Fruit fly (Drosophila melanogaster) whole organism, prepupa: ENCODE measurements around the gene cdi.
A peak's percentile ranks its signal among the peaks of the same experiment; 100 is the strongest.

Experiments
- Blimp-1 ChIP-seq: fragments of 200-800 bp; sonication (Bioruptor generic); optimal IDR thresholded peaks from 3 replicates; lab custom pipeline; 2017; ENCODE audit warnings: missing biosample characterization, missing genetic modification characterization, mild to moderate bottlenecking, moderate library complexity, missing genetic modification reagents
- CG10631 ChIP-seq: fragments of 200-800 bp; sonication (Bioruptor generic); optimal IDR thresholded peaks from 2 replicates; lab custom pipeline; 2016; ENCODE audit warnings: missing biosample characterization, missing genetic modification characterization
- CG10669 ChIP-seq: fragments of 200-800 bp; sonication (Bioruptor generic); optimal IDR thresholded peaks from 3 replicates; lab custom pipeline; 2018; ENCODE audit warnings: missing biosample characterization, mild to moderate bottlenecking, missing genetic modification characterization, moderate library complexity
- CG11762 ChIP-seq: fragments of 200-800 bp; sonication (Bioruptor generic); optimal IDR thresholded peaks from 3 replicates; lab custom pipeline; 2016; ENCODE audit warnings: missing biosample characterization, missing genetic modification characterization; ENCODE audit not compliant: insufficient read depth
- CG11902 ChIP-seq: fragments of 200-800 bp; sonication (Bioruptor generic); optimal IDR thresholded peaks from 3 replicates; lab custom pipeline; 2016; ENCODE audit warnings: missing biosample characterization, missing genetic modification characterization
- CG15336 ChIP-seq: fragments of 200-800 bp; sonication (Bioruptor generic); IDR thresholded peaks from 2 replicates; pipeline ENCODE4 v1.3.6; 2022; ENCODE audit warnings: missing biosample characterization, missing genetic modification characterization
- CG1621 ChIP-seq: fragments of 200-800 bp; sonication (Bioruptor generic); optimal IDR thresholded peaks from 3 replicates; lab custom pipeline; 2018; ENCODE audit warnings: missing biosample characterization, mild to moderate bottlenecking, missing genetic modification characterization
- CG16779 ChIP-seq: fragments of 200-800 bp; sonication (Bioruptor generic); optimal IDR thresholded peaks from 3 replicates; lab custom pipeline; 2017; ENCODE audit warnings: missing biosample characterization, mild to moderate bottlenecking, missing genetic modification characterization
- CG31627 ChIP-seq: fragments of 200-800 bp; sonication (Bioruptor generic); optimal IDR thresholded peaks from 3 replicates; lab custom pipeline; 2016; ENCODE audit warnings: missing biosample characterization, missing genetic modification characterization
- CG32006 ChIP-seq: fragments of 200-800 bp; sonication (Bioruptor generic); optimal IDR thresholded peaks from 3 replicates; lab custom pipeline; 2017; ENCODE audit warnings: missing biosample characterization, mild to moderate bottlenecking, missing genetic modification characterization
- CG34406 ChIP-seq: fragments of 200-800 bp; sonication (Bioruptor generic); optimal IDR thresholded peaks from 3 replicates; lab custom pipeline; 2016; ENCODE audit warnings: missing biosample characterization, missing genetic modification characterization
- CG3919 ChIP-seq: fragments of 200-800 bp; sonication (Bioruptor generic); optimal IDR thresholded peaks from 3 replicates; lab custom pipeline; 2016; ENCODE audit warnings: missing biosample characterization, missing genetic modification characterization
- CG4318 ChIP-seq: fragments of 200-800 bp; sonication (Bioruptor generic); optimal IDR thresholded peaks from 3 replicates; lab custom pipeline; 2017; ENCODE audit warnings: missing biosample characterization, mild to moderate bottlenecking, missing genetic modification characterization
- CG6163 ChIP-seq: fragments of 200-800 bp; sonication (Bioruptor generic); IDR thresholded peaks from 3 replicates; pipeline ENCODE4 v1.3.6; 2022; ENCODE audit warnings: missing biosample characterization, missing genetic modification characterization
- CG6276 ChIP-seq: fragments of 200-800 bp; sonication (Bioruptor generic); optimal IDR thresholded peaks from 2 replicates; lab custom pipeline; 2017; ENCODE audit warnings: missing biosample characterization, mild to moderate bottlenecking, missing genetic modification characterization
- CG6792 ChIP-seq: fragments of 200-800 bp; sonication (Bioruptor generic); optimal IDR thresholded peaks from 3 replicates; lab custom pipeline; 2016; ENCODE audit warnings: missing biosample characterization, missing genetic modification characterization
- CG6808 ChIP-seq: fragments of 200-800 bp; sonication (Bioruptor generic); optimal IDR thresholded peaks from 3 replicates; lab custom pipeline; 2017; ENCODE audit warnings: missing biosample characterization, missing genetic modification characterization, mild to moderate bottlenecking, moderate library complexity, missing genetic modification reagents
- CG6854 ChIP-seq: fragments of 200-800 bp; sonication (Bioruptor generic); optimal IDR thresholded peaks from 2 replicates; lab custom pipeline; 2017; ENCODE audit warnings: missing biosample characterization, mild to moderate bottlenecking, missing genetic modification characterization
- CG7368 ChIP-seq: fragments of 200-800 bp; sonication (Bioruptor generic); optimal IDR thresholded peaks from 3 replicates; lab custom pipeline; 2016; ENCODE audit warnings: missing biosample characterization, missing genetic modification characterization
- CG8119 ChIP-seq: fragments of 200-800 bp; sonication (Bioruptor generic); IDR thresholded peaks from 3 replicates; pipeline ENCODE4 v1.3.6; 2022; ENCODE audit warnings: missing biosample characterization, missing genetic modification characterization
- CG9139 ChIP-seq: fragments of 200-800 bp; sonication (Bioruptor generic); optimal IDR thresholded peaks from 3 replicates; lab custom pipeline; 2017; ENCODE audit warnings: missing biosample characterization, mild to moderate bottlenecking, missing genetic modification characterization
- Eip75B ChIP-seq: fragments of 200-800 bp; sonication (Bioruptor generic); optimal IDR thresholded peaks from 3 replicates; lab custom pipeline; 2016; ENCODE audit warnings: missing biosample characterization, missing genetic modification characterization
- Eip78C ChIP-seq: fragments of 200-800 bp; sonication (Bioruptor generic); peaks from one replicate; lab custom pipeline; 2016; ENCODE audit warnings: missing biosample characterization, missing genetic modification characterization
- Eip93F ChIP-seq: fragments of 200-800 bp; sonication (Bioruptor generic); optimal IDR thresholded peaks from 2 replicates; lab custom pipeline; 2016; ENCODE audit warnings: missing biosample characterization, mild to moderate bottlenecking, missing genetic modification characterization
- Ets21C ChIP-seq: fragments of 200-800 bp; sonication (Bioruptor generic); optimal IDR thresholded peaks from 3 replicates; lab custom pipeline; 2016; ENCODE audit warnings: missing biosample characterization, missing genetic modification characterization
- Ets96B ChIP-seq: fragments of 200-800 bp; optimal IDR thresholded peaks from 2 replicates; lab custom pipeline; 2019; ENCODE audit warnings: missing biosample characterization, mild to moderate bottlenecking, missing genetic modification characterization, moderate library complexity
- Gug ChIP-seq: fragments of 200-800 bp; sonication (Bioruptor generic); IDR thresholded peaks from 2 replicates; pipeline ENCODE4 v1.3.6; 2022; ENCODE audit warnings: missing biosample characterization, missing genetic modification characterization
- Hr38 ChIP-seq: sonication (Bioruptor generic); optimal IDR thresholded peaks from 2 replicates; lab custom pipeline; 2016; ENCODE audit warnings: missing biosample characterization, missing genetic modification characterization
- Hr39 ChIP-seq: fragments of 200-800 bp; sonication (Bioruptor generic); optimal IDR thresholded peaks from 2 replicates; lab custom pipeline; 2016; ENCODE audit warnings: missing biosample characterization, missing genetic modification characterization
- Hr4 ChIP-seq: fragments of 200-800 bp; sonication (Bioruptor generic); optimal IDR thresholded peaks from 3 replicates; lab custom pipeline; 2016; ENCODE audit warnings: missing biosample characterization, missing genetic modification characterization
- Lpt ChIP-seq: fragments of 200-800 bp; sonication (Bioruptor generic); optimal IDR thresholded peaks from 3 replicates; lab custom pipeline; 2016; ENCODE audit warnings: missing biosample characterization, missing genetic modification characterization
- Met ChIP-seq: fragments of 200-800 bp; sonication (Bioruptor generic); optimal IDR thresholded peaks from 3 replicates; lab custom pipeline; 2016; ENCODE audit warnings: missing biosample characterization, missing genetic modification characterization
- OdsH ChIP-seq: fragments of 200-800 bp; sonication (Bioruptor generic); optimal IDR thresholded peaks from 3 replicates; lab custom pipeline; 2016; ENCODE audit warnings: missing biosample characterization, missing genetic modification characterization
- Smox ChIP-seq: fragments of 200-800 bp; sonication (Bioruptor generic); optimal IDR thresholded peaks from 3 replicates; lab custom pipeline; 2016; ENCODE audit warnings: missing biosample characterization, missing genetic modification characterization
- Sox102F ChIP-seq: fragments of 200-800 bp; sonication (Bioruptor generic); optimal IDR thresholded peaks from 2 replicates; lab custom pipeline; 2016; ENCODE audit warnings: missing biosample characterization, mild to moderate bottlenecking, missing genetic modification characterization
- Sox14 ChIP-seq: fragments of 200-800 bp; sonication (Bioruptor generic); optimal IDR thresholded peaks from 3 replicates; lab custom pipeline; 2016; ENCODE audit warnings: missing biosample characterization, missing genetic modification characterization
- Sox15 ChIP-seq: fragments of 200-800 bp; sonication (Bioruptor generic); optimal IDR thresholded peaks from 3 replicates; lab custom pipeline; 2016; ENCODE audit warnings: missing biosample characterization, missing genetic modification characterization
- achi ChIP-seq: fragments of 200-800 bp; sonication (Bioruptor generic); optimal IDR thresholded peaks from 3 replicates; lab custom pipeline; 2016; ENCODE audit warnings: missing biosample characterization, missing genetic modification characterization
- dac ChIP-seq: fragments of 200-800 bp; sonication (Bioruptor generic); optimal IDR thresholded peaks from 2 replicates; lab custom pipeline; 2017; ENCODE audit warnings: missing biosample characterization, mild to moderate bottlenecking, missing genetic modification characterization
- dsx ChIP-seq: fragments of 200-800 bp; optimal IDR thresholded peaks from 3 replicates; lab custom pipeline; 2019; ENCODE audit warnings: missing biosample characterization, mild to moderate bottlenecking, missing genetic modification characterization, moderate library complexity; ENCODE audit not compliant: poor library complexity, severe bottlenecking
- esn ChIP-seq: fragments of 200-800 bp; sonication (Bioruptor generic); optimal IDR thresholded peaks from 2 replicates; lab custom pipeline; 2016; ENCODE audit warnings: missing biosample characterization, mild to moderate bottlenecking, missing genetic modification characterization, moderate library complexity
- fd85E ChIP-seq: fragments of 200-800 bp; sonication (Bioruptor generic); optimal IDR thresholded peaks from 3 replicates; lab custom pipeline; 2016; ENCODE audit warnings: missing biosample characterization, missing genetic modification characterization
- fkh ChIP-seq: fragments of 200-800 bp; sonication (Bioruptor generic); optimal IDR thresholded peaks from 3 replicates; lab custom pipeline; 2017; ENCODE audit warnings: missing biosample characterization, mild to moderate bottlenecking, missing genetic modification characterization, moderate library complexity
- lz ChIP-seq: fragments of 200-800 bp; sonication (Bioruptor generic); optimal IDR thresholded peaks from 3 replicates; lab custom pipeline; 2016; ENCODE audit warnings: missing biosample characterization, missing genetic modification characterization
- net ChIP-seq: fragments of 200-800 bp; sonication (Bioruptor generic); optimal IDR thresholded peaks from 3 replicates; lab custom pipeline; 2016; ENCODE audit warnings: missing biosample characterization, missing genetic modification characterization
- pdm3 ChIP-seq: fragments of 200-800 bp; sonication (Bioruptor generic); optimal IDR thresholded peaks from 3 replicates; lab custom pipeline; 2016; ENCODE audit warnings: missing biosample characterization, missing genetic modification characterization
- salr ChIP-seq, 2 experiments: fragments of 200-800 bp; sonication (Bioruptor generic); optimal IDR thresholded peaks; 3 replicates each; lab custom pipeline; 2016 to 2018; ENCODE audit warnings: missing biosample characterization in 2 of 2, missing genetic modification characterization in 2 of 2, mild to moderate bottlenecking in 1 of 2
- spab ChIP-seq: fragments of 200-800 bp; sonication (Bioruptor generic); optimal IDR thresholded peaks from 2 replicates; lab custom pipeline; 2017; ENCODE audit warnings: missing biosample characterization, mild to moderate bottlenecking, missing genetic modification characterization, missing genetic modification reagents
- ss ChIP-seq, 2 experiments: fragments of 200-800 bp; sonication (Bioruptor generic); optimal IDR thresholded peaks; 2 replicates in 1 of 2; 3 replicates in 1 of 2; lab custom pipeline; 2017 to 2018; ENCODE audit warnings: mild to moderate bottlenecking in 2 of 2, missing biosample characterization in 2 of 2, missing genetic modification characterization in 2 of 2, moderate library complexity in 1 of 2
- svp ChIP-seq: fragments of 200-800 bp; sonication (Bioruptor generic); peaks from one replicate; lab custom pipeline; 2016; ENCODE audit warnings: missing biosample characterization, missing genetic modification characterization
- topi ChIP-seq: fragments of 200-800 bp; sonication (Bioruptor generic); optimal IDR thresholded peaks from 3 replicates; lab custom pipeline; 2016; ENCODE audit warnings: missing biosample characterization, missing genetic modification characterization
- vri ChIP-seq: fragments of 200-800 bp; sonication (Bioruptor generic); optimal IDR thresholded peaks from 3 replicates; lab custom pipeline; 2016; ENCODE audit warnings: missing biosample characterization, mild to moderate bottlenecking, missing genetic modification characterization

The cdi gene

DNA sequence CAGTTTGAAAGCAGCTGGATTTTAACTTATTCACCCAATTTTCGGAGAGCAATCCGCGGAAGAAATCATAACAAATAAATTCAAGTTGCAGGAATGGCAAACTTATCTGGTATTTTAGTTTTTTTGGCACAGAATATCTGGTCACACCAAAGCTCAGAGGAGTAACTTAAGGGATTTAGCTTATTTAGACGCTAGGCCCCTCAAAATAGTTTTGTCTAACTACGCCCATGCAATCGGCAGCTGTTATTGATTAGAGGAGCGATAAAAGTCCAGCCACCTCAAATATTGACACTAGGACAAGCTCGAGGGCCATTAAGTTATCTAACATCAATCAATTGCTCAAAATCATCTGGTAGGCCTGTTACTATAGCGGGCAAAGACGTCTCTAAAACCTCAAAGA lies 65.3 kb downstream of the cdi start, which contains the start of the genes GatA and P5cr:
TSS of gene GatA (minus strand) at position 100 of the 400 bp plus-strand sequence.
TSS of gene P5cr (plus strand) at position 174 of the 400 bp plus-strand sequence.
- TF ChIP-seq CG10669 (GFP tag; lab: Kevin White, UChicago) (no peak), net (peak; percentile 89), CG1621 (tag; lab: Kevin White, UChicago) (peak; percentile 72), Lpt (peak; percentile 75), Ets96B (tag; lab: Kevin White, UChicago) (peak; percentile 70), Eip93F (GFP tag; lab: Kevin White, UChicago) (no peak), OdsH (GFP tag; lab: Kevin White, UChicago) (peak; percentile 85), dac (GFP tag; lab: Kevin White, UChicago) (peak; percentile 72), CG3919 (peak; percentile 89), Sox102F (GFP tag; lab: Kevin White, UChicago) (no peak), CG16779 (tag; lab: Kevin White, UChicago) (no peak), Sox15 (peak; percentile 62), Ets21C (GFP tag; lab: Kevin White, UChicago) (peak; percentile 68), Hr38 (GFP tag; lab: Kevin White, UChicago) (peak; percentile 78), spab (GFP tag; lab: Kevin White, UChicago) (no peak), Sox14 (peak; percentile 83), svp (no peak), vri (GFP tag; lab: Kevin White, UChicago) (peak; percentile 86), CG8119 (GFP tag; lab: Robert Waterston, UW) (peak; percentile 65; the same call in 2 of the 3 replicates), CG6808 (no peak), CG32006 (GFP tag; lab: Kevin White, UChicago) (peak; percentile 79), CG6163 (GFP tag; lab: Robert Waterston, UW) (peak; percentile 92), CG6854 (GFP tag; lab: Kevin White, UChicago) (peak; percentile 55), fd85E (GFP tag; lab: Kevin White, UChicago) (no peak), lz (peak; percentile 82), Met (GFP tag; lab: Kevin White, UChicago) (no peak), Gug (GFP tag; lab: Robert Waterston, UW) (peak; percentile 72), CG15336 (GFP tag; lab: Robert Waterston, UW) (peak; percentile 67), Blimp-1 (GFP tag; lab: Kevin White, UChicago) (no peak), CG10631 (GFP tag; lab: Kevin White, UChicago) (no peak), CG9139 (GFP tag; lab: Kevin White, UChicago) (no peak), CG31627 (GFP tag; lab: Kevin White, UChicago) (peak; percentile 82), pdm3 (GFP tag; lab: Kevin White, UChicago) (peak; percentile 88), Smox (GFP tag; lab: Kevin White, UChicago) (no peak), fkh (GFP tag; lab: Kevin White, UChicago) (peak; percentile 74), Hr39 (GFP tag; lab: Kevin White, UChicago) (peak; percentile 82), topi (GFP tag; lab: Kevin White, UChicago) (peak; percentile 65), CG4318 (GFP tag; lab: Kevin White, UChicago) (no peak), CG11902 (GFP tag; lab: Kevin White, UChicago) (peak; percentile 50), Eip78C (GFP tag; lab: Kevin White, UChicago) (peak; percentile 94), esn (GFP tag; lab: Kevin White, UChicago) (peak; percentile 84), CG7368 (GFP tag; lab: Kevin White, UChicago) (peak; percentile 77), Hr4 (GFP tag; lab: Kevin White, UChicago) (peak; percentile 91), CG6792 (GFP tag; lab: Kevin White, UChicago) (peak; percentile 72), Eip75B (peak; percentile 82), CG6276 (GFP tag; lab: Kevin White, UChicago) (no peak), CG34406 (GFP tag; lab: Kevin White, UChicago) (peak; percentile 58), achi (GFP tag; lab: Kevin White, UChicago) (peak; percentile 82), ss (GFP tag; optimal IDR thresholded peaks at IDR 0.05; lab: Kevin White, UChicago) (peak in 1 of 2 experiments; percentile 53), dsx (peak; percentile 31), salr (GFP tag; optimal IDR thresholded peaks at IDR 0.05; lab: Kevin White, UChicago) (peak in 1 of 2 experiments; percentile 67), CG11762 (GFP tag; lab: Kevin White, UChicago) (peak; percentile 66)
